Worm (Caenorhabditis elegans): Measurements from ENCODE around the gene W03A5.2.

DNA sequence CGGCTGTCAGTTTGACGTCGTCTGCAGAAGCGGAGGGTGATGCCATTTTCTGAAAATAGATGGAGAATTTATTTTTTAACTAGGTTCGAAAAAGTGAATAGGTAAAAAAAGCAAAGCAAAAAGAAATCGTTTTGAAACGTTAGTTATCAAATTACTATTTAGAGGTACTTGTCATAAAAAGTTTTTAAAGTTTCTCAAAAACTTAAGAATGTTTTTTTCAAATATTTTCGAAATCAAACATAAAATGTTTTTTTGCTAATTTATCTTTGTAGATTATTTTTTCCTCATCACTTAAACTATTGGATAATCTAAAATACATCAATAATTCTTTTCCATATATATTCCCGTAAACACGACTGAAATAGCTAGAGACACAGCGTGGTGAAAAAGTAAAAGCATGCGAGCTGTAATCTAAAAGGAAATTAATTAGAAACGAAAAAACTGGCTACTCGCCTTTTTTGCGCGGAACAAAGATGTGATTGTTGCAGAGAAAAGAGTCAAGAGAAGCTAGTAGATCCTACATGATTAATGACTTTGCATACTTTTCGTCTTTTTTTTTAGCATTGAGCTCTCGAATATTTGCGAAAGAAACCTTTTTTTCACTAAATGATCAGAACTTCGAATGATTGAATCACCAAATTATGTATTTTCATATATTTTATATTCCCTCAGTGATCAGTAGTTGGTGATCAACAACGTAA, 34.5 kb upstream of the W03A5.2 start, which contains the start of gene szy-2:
- TF ChIP-seq nhr-76 (tag; optimal IDR thresholded peaks at IDR 0.05) (no peak), lin-1 (GFP tag; IDR thresholded peaks at IDR 0.05) (no peak), lin-13 (GFP tag; optimal IDR thresholded peaks at IDR 0.05) (no peak), F49E8.2 (tag; optimal IDR thresholded peaks at IDR 0.05; ENCODE audit: borderline replicate concordance) (no peak)
